Fruit fly (Drosophila melanogaster) whole organism, embryonic: ENCODE results near the gene CtBP.

ENCODE experiments used
- C15 ChIP-seq: fragments of 200-800 bp; sonication (Bioruptor generic); IDR thresholded peaks from 3 replicates; pipeline ENCODE4 v1.3.6; 2022; ENCODE audit warnings: missing biosample characterization, missing genetic modification characterization
- CG10543 ChIP-seq: fragments of 200-800 bp; sonication (Bioruptor generic); optimal IDR thresholded peaks from 3 replicates; lab custom pipeline; 2017; ENCODE audit warnings: missing biosample characterization, mild to moderate bottlenecking, missing genetic modification characterization, moderate library complexity
- CG11093 ChIP-seq: fragments of 200-800 bp; sonication (Bioruptor generic); IDR thresholded peaks from 3 replicates; pipeline ENCODE4 v1.3.6; 2022; ENCODE audit warnings: missing biosample characterization, missing genetic modification characterization
- CG12744 ChIP-seq: fragments of 200-800 bp; sonication (Bioruptor generic); optimal IDR thresholded peaks from 2 replicates; lab custom pipeline; 2016; ENCODE audit warnings: missing biosample characterization, missing genetic modification characterization
- CG14014 ChIP-seq: fragments of 200-800 bp; sonication (Bioruptor generic); IDR thresholded peaks from 2 replicates; pipeline ENCODE4 v1.3.6; 2022; ENCODE audit warnings: missing biosample characterization, missing genetic modification characterization
- CG15479 ChIP-seq: fragments of 200-800 bp; sonication (Bioruptor generic); optimal IDR thresholded peaks from 3 replicates; lab custom pipeline; 2019; ENCODE audit warnings: missing biosample characterization, mild to moderate bottlenecking, missing genetic modification characterization, moderate library complexity
- CG1602 ChIP-seq: fragments of 200-800 bp; sonication (Bioruptor generic); optimal IDR thresholded peaks from 3 replicates; lab custom pipeline; 2016; ENCODE audit warnings: missing biosample characterization, missing genetic modification characterization
- CG2678 ChIP-seq: fragments of 200-800 bp; sonication (Bioruptor generic); optimal IDR thresholded peaks from 3 replicates; lab custom pipeline; 2019; ENCODE audit warnings: missing biosample characterization, mild to moderate bottlenecking, missing genetic modification characterization, moderate library complexity
- CG30431 ChIP-seq: fragments of 200-800 bp; sonication (Bioruptor generic); optimal IDR thresholded peaks from 2 replicates; lab custom pipeline; 2017; ENCODE audit warnings: missing biosample characterization, missing genetic modification characterization
- CG32532 ChIP-seq: fragments of 200-800 bp; sonication (Bioruptor generic); IDR thresholded peaks from 2 replicates; pipeline ENCODE4 v1.3.6; 2022; ENCODE audit warnings: missing biosample characterization, missing genetic modification characterization
- CG34376 ChIP-seq: fragments of 200-800 bp; sonication (Bioruptor generic); optimal IDR thresholded peaks from 2 replicates; lab custom pipeline; 2018; ENCODE audit warnings: missing biosample characterization, mild to moderate bottlenecking, missing genetic modification characterization
- CG4730 ChIP-seq: fragments of 200-800 bp; sonication (Bioruptor generic); IDR thresholded peaks from 2 replicates; pipeline ENCODE4 v1.3.6; 2022; ENCODE audit warnings: missing biosample characterization, missing genetic modification characterization
- CG6254 ChIP-seq: fragments of 200-800 bp; sonication (Bioruptor generic); optimal IDR thresholded peaks from 3 replicates; lab custom pipeline; 2017; ENCODE audit warnings: mild to moderate bottlenecking, missing biosample characterization, missing genetic modification reagents, missing genetic modification characterization
- CG6683 ChIP-seq: fragments of 200-800 bp; sonication (Bioruptor generic); optimal IDR thresholded peaks from 2 replicates; lab custom pipeline; 2017; ENCODE audit warnings: missing biosample characterization, mild to moderate bottlenecking, missing genetic modification characterization, missing genetic modification reagents
- CG6791 ChIP-seq: fragments of 200-800 bp; sonication (Bioruptor generic); IDR thresholded peaks from 3 replicates; pipeline ENCODE4 v1.3.6; 2022; ENCODE audit warnings: missing biosample characterization, missing genetic modification characterization; ENCODE audit not compliant: partially characterized antibody
- CG7987 ChIP-seq: fragments of 200-800 bp; sonication (Bioruptor generic); optimal IDR thresholded peaks from 2 replicates; lab custom pipeline; 2018; ENCODE audit warnings: missing biosample characterization, mild to moderate bottlenecking, missing genetic modification characterization, moderate library complexity
- CG8281 ChIP-seq: fragments of 200-800 bp; sonication (Bioruptor generic); optimal IDR thresholded peaks from 2 replicates; lab custom pipeline; 2018; ENCODE audit warnings: missing biosample characterization, mild to moderate bottlenecking, missing genetic modification characterization, moderate library complexity
- Dbx ChIP-seq: fragments of 200-800 bp; sonication (Bioruptor generic); IDR thresholded peaks from 3 replicates; pipeline ENCODE4 v1.3.6; 2022; ENCODE audit warnings: missing biosample characterization, missing genetic modification characterization
- GATAe ChIP-seq: fragments of 200-800 bp; sonication (Bioruptor generic); conservative IDR thresholded peaks from 2 replicates; pipeline ENCODE4 v1.3.6; 2022; ENCODE audit warnings: missing biosample characterization, missing genetic modification characterization
- Gsc ChIP-seq: fragments of 200-800 bp; sonication (Bioruptor generic); IDR thresholded peaks from 2 replicates; pipeline ENCODE4 v1.3.6; 2022; ENCODE audit warnings: missing biosample characterization, missing genetic modification characterization
- Hand ChIP-seq: fragments of 200-800 bp; sonication (Bioruptor generic); optimal IDR thresholded peaks from 2 replicates; lab custom pipeline; 2017; ENCODE audit warnings: mild to moderate bottlenecking, missing biosample characterization, missing genetic modification reagents, missing genetic modification characterization
- HmgZ ChIP-seq: fragments of 200-800 bp; sonication (Bioruptor generic); optimal IDR thresholded peaks from 2 replicates; lab custom pipeline; 2018; ENCODE audit warnings: missing biosample characterization, mild to moderate bottlenecking, missing genetic modification characterization
- Hr39 ChIP-seq: fragments of >200 bp; optimal IDR thresholded peaks from 2 replicates; lab custom pipeline; 2017
- Hr78 ChIP-seq, 2 experiments: fragments of 200-800 bp in 1 of 2; fragments of >200 bp in 1 of 2; sonication (Bioruptor generic) in 1 of 2; optimal IDR thresholded peaks; 2 replicates each; lab custom pipeline; 2017 to 2019; ENCODE audit warnings: missing biosample characterization in 2 of 2, missing genetic modification characterization in 2 of 2, mild to moderate bottlenecking in 1 of 2, moderate library complexity in 1 of 2
- Med ChIP-seq: fragments of 200-800 bp; sonication (Bioruptor generic); peaks from one replicate; lab custom pipeline; 2016; ENCODE audit warnings: missing biosample characterization, missing genetic modification characterization, mild to moderate bottlenecking, inconsistent platforms, moderate library complexity
- Nf-YA ChIP-seq: fragments of 200-800 bp; sonication (Bioruptor generic); IDR thresholded peaks from 2 replicates; pipeline ENCODE4 v1.3.6; 2022; ENCODE audit warnings: missing biosample characterization, missing genetic modification characterization
- Oli ChIP-seq: fragments of 200-800 bp; sonication (Bioruptor generic); optimal IDR thresholded peaks from 2 replicates; lab custom pipeline; 2018; ENCODE audit warnings: missing biosample characterization, mild to moderate bottlenecking, missing genetic modification characterization, moderate library complexity
- Pdp1 ChIP-seq, 2 experiments: fragments of 200-800 bp; sonication (Bioruptor generic); optimal IDR thresholded peaks; 3 replicates each; lab custom pipeline; 2016; ENCODE audit warnings: missing biosample characterization in 2 of 2, missing genetic modification characterization in 2 of 2, mild to moderate bottlenecking in 1 of 2, moderate library complexity in 1 of 2
- Scr ChIP-seq: fragments of 200-800 bp; sonication (Bioruptor generic); IDR thresholded peaks from 2 replicates; pipeline ENCODE4 v1.3.6; 2022; ENCODE audit warnings: missing biosample characterization, missing genetic modification characterization; ENCODE audit not compliant: partially characterized antibody
- Taf1 ChIP-seq: fragments of 200-800 bp; sonication (Bioruptor generic); IDR thresholded peaks from 2 replicates; pipeline ENCODE4 v1.3.6; 2022; ENCODE audit warnings: missing biosample characterization, missing genetic modification characterization
- al ChIP-seq: fragments of 200-800 bp; sonication (Bioruptor generic); IDR thresholded peaks from 2 replicates; pipeline ENCODE4 v1.3.6; 2022; ENCODE audit warnings: missing biosample characterization, missing genetic modification characterization
- bowl ChIP-seq: fragments of 200-800 bp; sonication (Bioruptor generic); IDR thresholded peaks from 2 replicates; pipeline ENCODE4 v1.3.6; 2022; ENCODE audit warnings: missing biosample characterization, missing genetic modification characterization
- chinmo ChIP-seq: fragments of 200-800 bp; sonication (Bioruptor generic); IDR thresholded peaks from 4 replicates; pipeline ENCODE4 v1.3.6; 2022; ENCODE audit warnings: missing biosample characterization, missing genetic modification characterization; ENCODE audit not compliant: partially characterized antibody
- crc ChIP-seq: fragments of 200-800 bp; sonication (Bioruptor generic); optimal IDR thresholded peaks from 2 replicates; lab custom pipeline; 2016; ENCODE audit warnings: missing biosample characterization, missing genetic modification characterization
- fd102C ChIP-seq: fragments of 200-800 bp; sonication (Bioruptor generic); optimal IDR thresholded peaks from 2 replicates; lab custom pipeline; 2018; ENCODE audit warnings: missing biosample characterization, mild to moderate bottlenecking, missing genetic modification characterization, moderate library complexity
- grn ChIP-seq: fragments of 200-800 bp; sonication (Bioruptor generic); optimal IDR thresholded peaks from 3 replicates; lab custom pipeline; 2017; ENCODE audit warnings: missing biosample characterization, missing genetic modification characterization
- gro ChIP-seq: fragments of 200-800 bp; sonication (Bioruptor generic); optimal IDR thresholded peaks from 2 replicates; lab custom pipeline; 2016; ENCODE audit warnings: missing biosample characterization, missing genetic modification characterization
- hb ChIP-seq: fragments of 200-800 bp; sonication (Bioruptor generic); IDR thresholded peaks from 3 replicates; pipeline ENCODE4 v1.3.6; 2022; ENCODE audit warnings: missing biosample characterization, missing genetic modification characterization; ENCODE audit not compliant: partially characterized antibody
- hkb ChIP-seq, 2 experiments: fragments of 200-800 bp in 1 of 2; fragments of >200 bp in 1 of 2; sonication (Bioruptor generic) in 1 of 2; IDR thresholded peaks in 1 of 2; optimal IDR thresholded peaks in 1 of 2; 2 replicates each; pipeline versions ENCODE4 v1.3.6 to Lab custom; 2017 to 2022; ENCODE audit warnings: missing biosample characterization in 1 of 2, missing genetic modification characterization in 1 of 2
- kni ChIP-seq: fragments of 200-800 bp; sonication (Bioruptor generic); optimal IDR thresholded peaks from 3 replicates; lab custom pipeline; 2017; ENCODE audit warnings: mild to moderate bottlenecking, missing biosample characterization, missing genetic modification reagents, missing genetic modification characterization
- mirr ChIP-seq: fragments of 200-800 bp; sonication (Bioruptor generic); optimal IDR thresholded peaks from 3 replicates; lab custom pipeline; 2018; ENCODE audit warnings: missing biosample characterization, mild to moderate bottlenecking, missing genetic modification characterization
- nerfin-1 ChIP-seq: fragments of 200-800 bp; sonication (Bioruptor generic); optimal IDR thresholded peaks from 3 replicates; lab custom pipeline; 2019; ENCODE audit warnings: missing biosample characterization, mild to moderate bottlenecking, missing genetic modification characterization, moderate library complexity
- pfk ChIP-seq: fragments of 200-800 bp; sonication (Bioruptor generic); optimal IDR thresholded peaks from 2 replicates; lab custom pipeline; 2018; ENCODE audit warnings: missing biosample characterization, mild to moderate bottlenecking, missing genetic modification characterization, moderate library complexity
- pros ChIP-seq: fragments of 200-800 bp; sonication (Bioruptor generic); optimal IDR thresholded peaks from 3 replicates; lab custom pipeline; 2019; ENCODE audit warnings: missing biosample characterization, mild to moderate bottlenecking, missing genetic modification characterization, moderate library complexity
- pum ChIP-seq: fragments of 200-800 bp; sonication (Bioruptor generic); optimal IDR thresholded peaks from 2 replicates; lab custom pipeline; 2016; ENCODE audit warnings: missing biosample characterization, missing genetic modification characterization
- rib ChIP-seq: fragments of 200-800 bp; sonication (Bioruptor generic); IDR thresholded peaks from 2 replicates; pipeline ENCODE4 v1.3.6; 2022; ENCODE audit warnings: missing biosample characterization, missing genetic modification characterization
- run ChIP-seq: fragments of 200-800 bp; sonication (Bioruptor generic); optimal IDR thresholded peaks from 3 replicates; lab custom pipeline; 2018; ENCODE audit warnings: missing biosample characterization, mild to moderate bottlenecking, missing genetic modification characterization
- tin ChIP-seq: fragments of 200-800 bp; sonication (Bioruptor generic); optimal IDR thresholded peaks from 3 replicates; lab custom pipeline; 2016; ENCODE audit warnings: missing biosample characterization, missing genetic modification characterization
- wek ChIP-seq: fragments of 200-800 bp; sonication (Bioruptor generic); optimal IDR thresholded peaks from 3 replicates; lab custom pipeline; 2018; ENCODE audit warnings: missing biosample characterization, mild to moderate bottlenecking, missing genetic modification characterization, moderate library complexity

CtBP gene

DNA sequence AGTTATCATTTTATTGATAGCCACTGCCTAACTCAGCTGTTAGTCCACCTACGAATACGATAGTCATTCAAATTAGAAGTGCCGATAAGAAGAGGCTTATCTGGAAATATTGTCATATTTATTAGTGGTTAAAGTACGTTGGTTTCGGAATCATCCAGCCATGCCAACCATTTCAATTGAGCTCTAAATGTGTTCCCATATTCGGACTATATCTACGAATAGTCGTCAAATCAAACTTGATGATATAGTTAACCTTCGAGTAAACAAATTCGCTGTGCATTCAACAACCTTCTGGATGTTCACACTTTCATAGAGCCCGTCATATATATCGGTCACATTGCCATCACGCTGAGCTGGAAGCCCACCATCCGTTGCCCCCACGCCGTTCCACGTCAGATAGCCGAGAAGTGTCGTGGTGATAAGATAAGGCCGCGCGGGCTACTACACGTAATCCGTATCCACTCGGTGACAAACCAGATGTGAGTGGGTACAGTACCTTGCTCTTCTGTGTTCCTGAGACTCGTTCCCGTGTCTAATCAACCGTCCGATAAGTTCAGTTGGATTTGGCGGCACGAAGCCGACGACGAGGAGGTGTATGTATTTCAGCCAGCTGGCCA is 6.9 kb downstream of the CtBP start:
- TF ChIP-seq GATAe (GFP tag; lab: Robert Waterston, UW) (peak; percentile 77), CG11093 (GFP tag; lab: Robert Waterston, UW) (no peak), CG30431 (no peak), CG6791 (GFP tag; lab: Robert Waterston, UW) (no peak), hb (GFP tag; lab: Robert Waterston, UW) (no peak), CG2678 (tag; lab: Kevin White, UChicago) (no peak), Hand (peak; percentile 1), tin (GFP tag; lab: Kevin White, UChicago) (no peak), nerfin-1 (no peak), kni (GFP tag; lab: Kevin White, UChicago) (no peak), CG32532 (GFP tag; lab: Robert Waterston, UW) (0 out of 2 replicates have a peak, but pooled peaks have one; percentile 8), gro (peak; percentile 1), CG8281 (tag; lab: Kevin White, UChicago) (no peak), pros (GFP tag; lab: Kevin White, UChicago) (peak; percentile 40), HmgZ (tag; lab: Kevin White, UChicago) (peak; percentile 28), CG34376 (GFP tag; lab: Kevin White, UChicago) (peak; percentile 66), grn (GFP tag; lab: Kevin White, UChicago) (peak; percentile 78), chinmo (peak; percentile 60; the same call in 1 of the 4 replicates), Hr78 (GFP tag; optimal IDR thresholded peaks at IDR 0.05; lab: Kevin White, UChicago) (no peak), run (tag; lab: Kevin White, UChicago) (peak; percentile 55), bowl (no peak), fd102C (GFP tag; lab: Kevin White, UChicago) (no peak), CG7987 (peak; percentile 20), Med (GFP tag; lab: Kevin White, UChicago) (peak; percentile 11), Gsc (GFP tag; lab: Robert Waterston, UW) (no peak), mirr (GFP tag; lab: Kevin White, UChicago) (peak; percentile 86), wek (GFP tag; lab: Kevin White, UChicago) (no peak), Scr (GFP tag; lab: Robert Waterston, UW) (no peak), al (no peak), CG6683 (no peak), pum (GFP tag; lab: Kevin White, UChicago) (no peak), CG12744 (GFP tag; lab: Kevin White, UChicago) (no peak), C15 (no peak), CG4730 (GFP tag; lab: Robert Waterston, UW) (no peak), CG1602 (GFP tag; lab: Kevin White, UChicago) (no peak), Taf1 (GFP tag; lab: Robert Waterston, UW) (no peak), CG6254 (GFP tag; lab: Kevin White, UChicago) (peak; percentile 42), Dbx (GFP tag; lab: Robert Waterston, UW) (0 out of 3 replicates have a peak, but pooled peaks have one; percentile 43), CG14014 (no peak), rib (GFP tag; lab: Robert Waterston, UW) (0 out of 2 replicates have a peak, but pooled peaks have one; percentile 10), Pdp1 (GFP tag; optimal IDR thresholded peaks at IDR 0.05; lab: Kevin White, UChicago) (peak in 1 of 2 experiments; percentile 74), CG15479 (GFP tag; lab: Kevin White, UChicago) (peak; percentile 35), Oli (no peak), CG10543 (GFP tag; lab: Kevin White, UChicago) (peak; percentile 69), pfk (GFP tag; lab: Kevin White, UChicago) (peak; percentile 1), Nf-YA (GFP tag; lab: Robert Waterston, UW) (no peak), crc (no peak), Hr39 (lab: Kevin White, UChicago) (no peak), hkb (optimal IDR thresholded peaks at IDR 0.05; lab: Kevin White, UChicago) (no peak), hkb (GFP tag; IDR thresholded peaks at IDR 0.05; lab: Robert Waterston, UW) (0 out of 2 replicates have a peak, but pooled peaks have one; percentile 24)
